Fruit fly (Drosophila melanogaster) whole organism, wandering third instar larva: ENCODE data around the gene Jhbp1.

Experiments
- Abd-B ChIP-seq: fragments of >200 bp; optimal IDR thresholded peaks from 2 replicates; lab custom pipeline; 2017; ENCODE audit warnings: missing biosample characterization, missing genetic modification characterization
- CG9705 ChIP-seq: fragments of 200-800 bp; sonication (Bioruptor generic); optimal IDR thresholded peaks from 2 replicates; lab custom pipeline; 2018; ENCODE audit warnings: missing biosample characterization, mild to moderate bottlenecking, missing genetic modification characterization
- CrebA ChIP-seq: fragments of 200-800 bp; sonication (Bioruptor generic); optimal IDR thresholded peaks from 2 replicates; lab custom pipeline; 2016; ENCODE audit warnings: missing biosample characterization, mild to moderate bottlenecking, missing genetic modification characterization, borderline replicate concordance
- Dfd ChIP-seq: fragments of >200 bp; optimal IDR thresholded peaks from 2 replicates; lab custom pipeline; 2017; ENCODE audit warnings: missing biosample characterization, missing genetic modification characterization
- Dif ChIP-seq: fragments of 200-275, 200-300 bp; sonication (Bioruptor generic); optimal IDR thresholded peaks from 2 replicates; lab custom pipeline; 2018; ENCODE audit warnings: missing biosample characterization, missing genetic modification characterization; ENCODE audit not compliant: partially characterized antibody
- GATAd ChIP-seq: sonication (Bioruptor generic); optimal IDR thresholded peaks from 2 replicates; lab custom pipeline; 2016; ENCODE audit warnings: missing biosample characterization, missing genetic modification characterization
- HLH106 ChIP-seq: fragments of 200-800 bp; optimal IDR thresholded peaks from 3 replicates; lab custom pipeline; 2019; ENCODE audit warnings: missing biosample characterization, mild to moderate bottlenecking, missing genetic modification characterization, moderate library complexity
- Hnf4 ChIP-seq: fragments of 200-800 bp; sonication (Bioruptor generic); optimal IDR thresholded peaks from 2 replicates; lab custom pipeline; 2016; ENCODE audit warnings: missing biosample characterization, mild to moderate bottlenecking, missing genetic modification characterization
- Hr78 ChIP-seq: fragments of >200 bp; optimal IDR thresholded peaks from 2 replicates; lab custom pipeline; 2017; ENCODE audit warnings: missing biosample characterization, missing genetic modification characterization
- Jra ChIP-seq: sonication (Bioruptor generic); optimal IDR thresholded peaks from 2 replicates; lab custom pipeline; 2016; ENCODE audit warnings: missing biosample characterization, missing genetic modification characterization
- Mio ChIP-seq: sonication (Bioruptor generic); optimal IDR thresholded peaks from 2 replicates; lab custom pipeline; 2016; ENCODE audit warnings: missing biosample characterization, missing genetic modification characterization
- Myc ChIP-seq: fragments of >200 bp; optimal IDR thresholded peaks from 2 replicates; lab custom pipeline; 2017
- N ChIP-seq: fragments of >200 bp; optimal IDR thresholded peaks from 2 replicates; lab custom pipeline; 2018; ENCODE audit warnings: missing biosample characterization, missing external identifiers, missing genetic modification characterization
- OdsH ChIP-seq: fragments of 200-800 bp; sonication (Bioruptor generic); optimal IDR thresholded peaks from 2 replicates; lab custom pipeline; 2016; ENCODE audit warnings: missing biosample characterization, mild to moderate bottlenecking, missing genetic modification characterization
- Rel ChIP-seq, 2 experiments: fragments of 200-800 bp; sonication (Bioruptor generic) in 1 of 2; optimal IDR thresholded peaks; 2 replicates in 1 of 2; 3 replicates in 1 of 2; lab custom pipeline; 2016 to 2019; ENCODE audit warnings: mild to moderate bottlenecking in 2 of 2, missing biosample characterization in 2 of 2, missing genetic modification characterization in 2 of 2, moderate library complexity in 1 of 2
- Sp1 ChIP-seq: fragments of 200-800 bp; sonication (Bioruptor generic); optimal IDR thresholded peaks from 3 replicates; lab custom pipeline; 2019; ENCODE audit warnings: missing biosample characterization, mild to moderate bottlenecking, missing genetic modification characterization, moderate library complexity
- Vsx2 ChIP-seq: fragments of 200-300, 225-300 bp; sonication (Bioruptor generic); optimal IDR thresholded peaks from 2 replicates; lab custom pipeline; 2018; ENCODE audit warnings: missing biosample characterization, missing genetic modification characterization; ENCODE audit not compliant: partially characterized antibody
- br ChIP-seq: fragments of 200-800 bp; sonication (Bioruptor generic); optimal IDR thresholded peaks from 2 replicates; lab custom pipeline; 2016; ENCODE audit warnings: missing biosample characterization, missing genetic modification characterization
- brk ChIP-seq: fragments of 200-800 bp; sonication (Bioruptor generic); optimal IDR thresholded peaks from 2 replicates; lab custom pipeline; 2016; ENCODE audit warnings: missing biosample characterization, mild to moderate bottlenecking, missing genetic modification characterization
- dmrt93B ChIP-seq: fragments of 200-800 bp; sonication (Bioruptor generic); optimal IDR thresholded peaks from 2 replicates; lab custom pipeline; 2018; ENCODE audit warnings: missing biosample characterization, mild to moderate bottlenecking, missing genetic modification characterization
- dsf ChIP-seq: sonication (Bioruptor generic); optimal IDR thresholded peaks from 2 replicates; lab custom pipeline; 2016; ENCODE audit warnings: missing biosample characterization, missing genetic modification characterization, borderline replicate concordance
- ey ChIP-seq: fragments of 200-800 bp; sonication (Bioruptor generic); optimal IDR thresholded peaks from 2 replicates; lab custom pipeline; 2016; ENCODE audit warnings: missing biosample characterization, missing genetic modification characterization
- foxo ChIP-seq, 2 experiments: fragments of 200-800 bp; sonication (Bioruptor generic); optimal IDR thresholded peaks; 2 replicates in 1 of 2; 3 replicates in 1 of 2; lab custom pipeline; 2016 to 2017; ENCODE audit warnings: missing biosample characterization in 2 of 2, missing genetic modification characterization in 2 of 2
- fru ChIP-seq: fragments of 200-800 bp; sonication (Bioruptor generic); optimal IDR thresholded peaks from 3 replicates; lab custom pipeline; 2016; ENCODE audit warnings: missing biosample characterization, mild to moderate bottlenecking, missing genetic modification characterization
- h ChIP-seq: fragments of 200-800 bp; sonication (Bioruptor generic); optimal IDR thresholded peaks from 3 replicates; lab custom pipeline; 2016; ENCODE audit warnings: missing biosample characterization, mild to moderate bottlenecking, missing genetic modification characterization
- jim ChIP-seq: fragments of 175-275, 200-325 bp; sonication (Bioruptor generic); optimal IDR thresholded peaks from 2 replicates; lab custom pipeline; 2016; ENCODE audit warnings: missing biosample characterization, mild to moderate bottlenecking, missing genetic modification characterization
- lola ChIP-seq: fragments of >200 bp; optimal IDR thresholded peaks from 2 replicates; lab custom pipeline; 2017; ENCODE audit warnings: missing biosample characterization, missing genetic modification characterization
- pan ChIP-seq: fragments of >200 bp; optimal IDR thresholded peaks from 2 replicates; lab custom pipeline; 2017
- psq ChIP-seq: fragments of 200-800 bp; sonication (Bioruptor generic); optimal IDR thresholded peaks from 3 replicates; lab custom pipeline; 2017; ENCODE audit warnings: missing biosample characterization, mild to moderate bottlenecking, missing genetic modification characterization, moderate library complexity
- rgr ChIP-seq: fragments of 200-800 bp; sonication (Bioruptor generic); optimal IDR thresholded peaks from 3 replicates; lab custom pipeline; 2016; ENCODE audit warnings: missing biosample characterization, mild to moderate bottlenecking, missing genetic modification characterization
- sage ChIP-seq: fragments of 200-800 bp; sonication (Bioruptor generic); optimal IDR thresholded peaks from 2 replicates; lab custom pipeline; 2016; ENCODE audit warnings: missing biosample characterization, mild to moderate bottlenecking, missing genetic modification characterization
- sv ChIP-seq: fragments of 200-800 bp; sonication (Bioruptor generic); optimal IDR thresholded peaks from 3 replicates; lab custom pipeline; 2016; ENCODE audit warnings: missing biosample characterization, missing genetic modification characterization
- tai ChIP-seq: sonication (Bioruptor generic); optimal IDR thresholded peaks from 2 replicates; lab custom pipeline; 2016; ENCODE audit warnings: missing biosample characterization, missing genetic modification characterization
- woc ChIP-seq: sonication (Bioruptor generic); optimal IDR thresholded peaks from 2 replicates; lab custom pipeline; 2016; ENCODE audit warnings: missing biosample characterization, mild to moderate bottlenecking, missing genetic modification characterization

Gene Jhbp1

dm6 chr3R:4970415-4971140 lies 5.3 kb downstream of the Jhbp1 start:
- TF ChIP-seq lola (GFP tag; lab: Kevin White, UChicago) (no peak), Dif (no peak), Sp1 (GFP tag; lab: Kevin White, UChicago) (no peak), psq (GFP tag; lab: Kevin White, UChicago) (no peak), h (peak; percentile 24), CG9705 (GFP tag; lab: Kevin White, UChicago) (peak; percentile 1), OdsH (GFP tag; lab: Kevin White, UChicago) (peak; percentile 15), pan (no peak), GATAd (GFP tag; lab: Kevin White, UChicago) (no peak), Vsx2 (GFP tag; lab: Kevin White, UChicago) (no peak), br (GFP tag; lab: Kevin White, UChicago) (peak; percentile 8), HLH106 (peak; percentile 40), fru (GFP tag; lab: Kevin White, UChicago) (peak; percentile 12), sage (no peak), Hnf4 (GFP tag; lab: Kevin White, UChicago) (peak; percentile 70), dmrt93B (no peak), rgr (GFP tag; lab: Kevin White, UChicago) (peak; percentile 52), brk (GFP tag; lab: Kevin White, UChicago) (no peak), woc (GFP tag; lab: Kevin White, UChicago) (no peak), Jra (peak; percentile 22), dsf (GFP tag; lab: Kevin White, UChicago) (no peak), Myc (lab: Kevin White, UChicago) (peak; percentile 49), Rel (GFP tag; optimal IDR thresholded peaks at IDR 0.05; lab: Kevin White, UChicago) (no peak), Rel (tag; optimal IDR thresholded peaks at IDR 0.05; lab: Kevin White, UChicago) (no peak), sv (GFP tag; lab: Kevin White, UChicago) (peak; percentile 9), N (GFP tag; lab: Kevin White, UChicago) (no peak), Abd-B (GFP tag; lab: Kevin White, UChicago) (no peak), CrebA (no peak), Hr78 (GFP tag; lab: Kevin White, UChicago) (no peak), jim (GFP tag; lab: Kevin White, UChicago) (peak; percentile 11), ey (peak; percentile 36), Dfd (GFP tag; lab: Kevin White, UChicago) (no peak), Mio (GFP tag; lab: Kevin White, UChicago) (no peak), tai (GFP tag; lab: Kevin White, UChicago) (peak; percentile 52), foxo (GFP tag; optimal IDR thresholded peaks at IDR 0.05; lab: Kevin White, UChicago) (peak in 1 of 2 experiments; percentile 75)

dm6 chr3R:4972961-4973595 lies 7.8 kb downstream of the Jhbp1 start:
- TF ChIP-seq GATAd (GFP tag; lab: Kevin White, UChicago) (no peak), N (GFP tag; lab: Kevin White, UChicago) (peak; percentile 70), CrebA (no peak), Vsx2 (GFP tag; lab: Kevin White, UChicago) (peak; percentile 69), sv (GFP tag; lab: Kevin White, UChicago) (no peak), Myc (lab: Kevin White, UChicago) (peak; percentile 84), dmrt93B (no peak), OdsH (GFP tag; lab: Kevin White, UChicago) (no peak), h (no peak)
- TF ChIP-seq, all 38 proteins: peak for 3

dm6 chr3R:4973762-4974369 lies 8.6 kb downstream of the Jhbp1 start:
- TF ChIP-seq dmrt93B, result no peak
- peak; percentile 10 for TF ChIP-seq fru (GFP tag; lab: Kevin White, UChicago)
